Worm (Caenorhabditis elegans) whole organism, early embryonic: ENCODE measurements around the gene par-4.

Source experiments
- B0310.2 ChIP-seq: sonication (generic microtip); optimal IDR thresholded peaks from 2 replicates; lab custom pipeline; 2016; ENCODE audit warnings: mild to moderate bottlenecking, missing genetic modification characterization, missing compliant biosample characterization
- F13C5.2 ChIP-seq: sonication (generic microtip); optimal IDR thresholded peaks from 2 replicates; lab custom pipeline; 2017; ENCODE audit warnings: mild to moderate bottlenecking, missing genetic modification characterization, inconsistent platforms, missing compliant biosample characterization
- aly-1 ChIP-seq: sonication (generic microtip); optimal IDR thresholded peaks from 2 replicates; lab custom pipeline; 2016; ENCODE audit warnings: missing genetic modification characterization, missing compliant biosample characterization
- ama-1 ChIP-seq: fragments of 150-350 bp; optimal IDR thresholded peaks from 2 replicates; lab custom pipeline; 2014
- ceh-13 ChIP-seq: fragments of 200-800 bp; sonication (Bioruptor generic); optimal IDR thresholded peaks from 2 replicates; lab custom pipeline; 2018; ENCODE audit warnings: mild to moderate bottlenecking, missing genetic modification characterization, missing compliant biosample characterization
- ceh-36 ChIP-seq: sonication (generic microtip); optimal IDR thresholded peaks from 2 replicates; lab custom pipeline; 2016; ENCODE audit warnings: missing genetic modification characterization, inconsistent platforms, missing compliant biosample characterization
- ets-7 ChIP-seq: sonication (generic microtip); optimal IDR thresholded peaks from 2 replicates; lab custom pipeline; 2016; ENCODE audit warnings: missing genotype, missing genetic modification characterization, missing compliant biosample characterization
- flt-1 ChIP-seq: fragments of 200-800 bp; sonication (Bioruptor generic); IDR thresholded peaks from 2 replicates; pipeline ENCODE4 v1.3.6; 2022; ENCODE audit warnings: missing genetic modification characterization, missing compliant biosample characterization
- hmbx-1 ChIP-seq: sonication (generic microtip); optimal IDR thresholded peaks from 2 replicates; lab custom pipeline; 2016; ENCODE audit warnings: mild to moderate bottlenecking, missing genetic modification characterization, missing compliant biosample characterization
- hmg-4 ChIP-seq: fragments of 200-800 bp; sonication (Bioruptor generic); optimal IDR thresholded peaks from 2 replicates; lab custom pipeline; 2018; ENCODE audit warnings: mild to moderate bottlenecking, missing genetic modification characterization, missing compliant biosample characterization
- hnd-1 ChIP-seq: sonication (generic microtip); optimal IDR thresholded peaks from 2 replicates; lab custom pipeline; 2016; ENCODE audit warnings: missing genetic modification characterization, missing compliant biosample characterization
- pes-1 ChIP-seq: fragments of 200-800 bp; sonication (Bioruptor generic); IDR thresholded peaks from 2 replicates; pipeline ENCODE4 v1.3.6; 2022; ENCODE audit warnings: missing genetic modification reagents, missing genetic modification characterization, missing compliant biosample characterization
- scrt-1 ChIP-seq: fragments of 200-800 bp; sonication (Bioruptor generic); IDR thresholded peaks from 2 replicates; pipeline ENCODE4 v1.3.6; 2022; ENCODE audit warnings: missing genetic modification characterization, missing compliant biosample characterization
- sea-1 ChIP-seq: fragments of 200-800 bp; sonication (Bioruptor generic); conservative IDR thresholded peaks from 2 replicates; pipeline ENCODE4 v1.3.6; 2022; ENCODE audit warnings: missing genetic modification characterization, missing compliant biosample characterization
- tbx-11 ChIP-seq: fragments of 200-800 bp; sonication (Bioruptor generic); IDR thresholded peaks from 2 replicates; pipeline ENCODE4 v1.3.6; 2022; ENCODE audit warnings: missing genetic modification characterization, missing compliant biosample characterization
- tbx-37 ChIP-seq: fragments of 200-800 bp; sonication (Bioruptor generic); conservative IDR thresholded peaks from 2 replicates; pipeline ENCODE4 v1.3.6; 2022; ENCODE audit warnings: missing genetic modification reagents, missing genetic modification characterization, missing compliant biosample characterization
- tra-4 ChIP-seq: sonication (generic microtip); optimal IDR thresholded peaks from 2 replicates; lab custom pipeline; 2017; ENCODE audit warnings: missing genetic modification characterization, missing compliant biosample characterization

par-4 gene

DNA sequence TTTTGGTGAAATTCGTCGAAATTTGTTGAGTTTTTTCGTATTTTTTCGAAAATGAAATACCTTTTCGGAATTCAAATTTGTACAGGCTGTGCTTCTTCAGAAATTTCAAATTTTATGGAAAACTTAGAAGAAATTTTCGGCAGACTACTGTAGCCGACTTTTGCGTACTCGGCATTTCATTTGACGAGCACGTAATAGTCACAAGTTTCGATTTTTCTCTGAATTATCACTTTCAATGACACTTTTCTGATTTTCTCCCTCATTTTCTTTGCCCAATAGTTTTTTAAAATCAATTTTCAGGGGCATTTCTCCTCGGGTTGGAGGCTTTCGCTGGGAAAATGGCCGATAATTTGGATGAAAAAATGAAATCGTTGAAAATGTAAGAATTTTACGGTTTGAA is 25.2 kb downstream of the par-4 start, which contains the start of gene fbxa-107:
fbxa-107 (plus strand) TSS at position 301 of the 400 bp plus-strand sequence.
- TF ChIP-seq aly-1 (tag; lab: Kevin White, UChicago) (no peak), F13C5.2 (tag; lab: Kevin White, UChicago) (no peak), hmg-4 (GFP tag; lab: Kevin White, UChicago) (no peak), ceh-36 (tag; lab: Kevin White, UChicago) (no peak), ets-7 (tag; lab: Kevin White, UChicago) (no peak), tbx-37 (GFP tag; lab: Robert Waterston, UW) (no peak), ama-1 (lab: Kevin White, UChicago) (no peak), B0310.2 (tag; lab: Kevin White, UChicago) (no peak), flt-1 (GFP tag; lab: Robert Waterston, UW) (no peak), sea-1 (GFP tag; lab: Robert Waterston, UW) (no peak)

- no peak for TF ChIP-seq hnd-1 (tag; lab: Kevin White, UChicago)
- no peak for TF ChIP-seq tra-4
- TF ChIP-seq tbx-37 (GFP tag; lab: Robert Waterston, UW): no peak
- TF ChIP-seq F13C5.2 (tag; lab: Kevin White, UChicago): no peak
- no peak for TF ChIP-seq tbx-11 (GFP tag; lab: Robert Waterston, UW)
- no peak for TF ChIP-seq hmg-4 (GFP tag; lab: Kevin White, UChicago)
- TF ChIP-seq hmbx-1 (tag; lab: Kevin White, UChicago): no peak
- TF ChIP-seq ets-7 (tag; lab: Kevin White, UChicago): no peak
- no peak for TF ChIP-seq ama-1 (lab: Kevin White, UChicago)
- TF ChIP-seq ceh-36 (tag; lab: Kevin White, UChicago): no peak
- no peak for TF ChIP-seq aly-1 (tag; lab: Kevin White, UChicago)
- TF ChIP-seq flt-1 (GFP tag; lab: Robert Waterston, UW): no peak
- no peak for TF ChIP-seq sea-1 (GFP tag; lab: Robert Waterston, UW)
- TF ChIP-seq B0310.2 (tag; lab: Kevin White, UChicago): no peak
- TF ChIP-seq scrt-1 (GFP tag; lab: Robert Waterston, UW): no peak
- no peak for TF ChIP-seq ceh-13 (GFP tag; lab: Kevin White, UChicago)
- no peak for TF ChIP-seq pes-1 (GFP tag; lab: Robert Waterston, UW)
These were observed 26.6 kb downstream of the par-4 start, which contains the start of gene fbxa-210 for ce11 chrV:18125075-18125474. fbxa-210 (plus strand) TSS chrV:18125375.

DNA sequence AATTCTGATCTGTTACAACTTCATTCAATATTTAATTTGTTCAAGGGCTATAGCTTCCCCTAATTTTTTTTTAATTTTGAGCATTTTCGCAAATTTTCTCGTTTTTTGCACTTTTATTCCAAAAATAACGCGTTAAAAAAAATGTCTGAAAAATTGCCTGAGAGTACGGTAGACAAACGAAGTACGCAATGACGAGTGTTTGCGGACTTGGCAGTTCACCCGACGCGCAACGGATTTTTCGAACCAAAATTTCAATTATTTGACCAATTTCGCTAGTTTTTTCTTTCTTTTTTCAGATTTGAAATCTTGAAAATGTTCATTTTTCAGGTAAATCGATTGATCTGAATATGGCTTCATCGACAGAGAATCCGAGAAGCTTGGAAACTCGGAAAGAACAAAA is 28.7 kb downstream of the par-4 start, which contains the start of gene fbxa-211:
fbxa-211 (plus strand) TSS at position 328 of the 400 bp plus-strand sequence.
- TF ChIP-seq F13C5.2 (tag; lab: Kevin White, UChicago): no peak
- no peak for TF ChIP-seq tbx-37 (GFP tag; lab: Robert Waterston, UW)
- no peak for TF ChIP-seq tbx-11 (GFP tag; lab: Robert Waterston, UW)
- no peak for TF ChIP-seq aly-1 (tag; lab: Kevin White, UChicago)
- TF ChIP-seq pes-1 (GFP tag; lab: Robert Waterston, UW): no peak
- no peak for TF ChIP-seq ceh-13 (GFP tag; lab: Kevin White, UChicago)
- TF ChIP-seq flt-1 (GFP tag; lab: Robert Waterston, UW): no peak
- no peak for TF ChIP-seq hnd-1 (tag; lab: Kevin White, UChicago)
- no peak for TF ChIP-seq hmg-4 (GFP tag; lab: Kevin White, UChicago)
- no peak for TF ChIP-seq B0310.2 (tag; lab: Kevin White, UChicago)
- TF ChIP-seq ama-1 (lab: Kevin White, UChicago): no peak
- TF ChIP-seq ceh-36 (tag; lab: Kevin White, UChicago): no peak
- TF ChIP-seq hmbx-1 (tag; lab: Kevin White, UChicago): no peak

DNA sequence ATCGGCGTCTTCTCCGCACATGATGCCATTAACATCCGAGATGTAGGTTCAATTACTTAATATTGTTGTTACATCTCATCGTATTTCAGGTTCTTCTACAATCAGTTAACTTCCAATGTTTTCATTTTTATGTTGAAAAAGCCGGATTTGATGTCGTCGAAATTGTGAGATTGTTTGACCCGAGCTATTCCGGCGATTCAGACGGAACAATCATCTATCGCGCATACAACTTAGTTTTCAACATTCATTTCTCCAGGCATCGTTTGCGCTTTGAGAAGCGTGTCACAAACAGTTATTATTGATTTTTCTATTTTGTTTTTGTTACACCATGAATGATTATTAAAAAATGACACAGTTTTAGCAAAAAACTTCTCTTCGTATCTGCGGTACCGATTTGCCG is 30.1 kb downstream of the par-4 start:
- TF ChIP-seq tbx-37 (GFP tag; lab: Robert Waterston, UW): no peak
- TF ChIP-seq tbx-11 (GFP tag; lab: Robert Waterston, UW): no peak
- TF ChIP-seq pes-1 (GFP tag; lab: Robert Waterston, UW): no peak
- no peak for TF ChIP-seq B0310.2 (tag; lab: Kevin White, UChicago)
- no peak for TF ChIP-seq hmbx-1 (tag; lab: Kevin White, UChicago)
- no peak for TF ChIP-seq hnd-1 (tag; lab: Kevin White, UChicago)

DNA sequence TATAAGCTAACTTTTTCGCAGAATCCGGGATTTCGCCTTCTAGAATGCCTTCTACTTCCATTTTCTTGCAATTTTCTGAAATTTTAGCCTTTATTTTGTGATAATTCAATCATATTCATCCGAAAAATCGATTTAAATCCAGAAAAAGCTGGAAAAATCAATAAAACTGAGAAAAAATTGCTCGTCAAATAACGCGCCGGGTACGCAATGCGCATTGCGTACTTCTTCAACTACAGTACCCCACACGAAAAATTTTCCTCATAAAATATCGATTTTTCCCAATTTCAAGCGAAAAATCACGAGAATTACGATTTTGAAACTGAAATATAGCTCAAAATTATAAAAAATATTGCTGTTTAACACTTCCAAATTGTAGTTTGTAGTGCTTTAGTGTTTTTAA is 32.6 kb downstream of the par-4 start, which contains the start of gene Y37H2A.12:
Y37H2A.12 (minus strand) TSS at position 81 of the 400 bp plus-strand sequence.
- TF ChIP-seq tra-4 (no peak), ceh-36 (tag; lab: Kevin White, UChicago) (no peak), aly-1 (tag; lab: Kevin White, UChicago) (no peak), ets-7 (tag; lab: Kevin White, UChicago) (no peak)

DNA sequence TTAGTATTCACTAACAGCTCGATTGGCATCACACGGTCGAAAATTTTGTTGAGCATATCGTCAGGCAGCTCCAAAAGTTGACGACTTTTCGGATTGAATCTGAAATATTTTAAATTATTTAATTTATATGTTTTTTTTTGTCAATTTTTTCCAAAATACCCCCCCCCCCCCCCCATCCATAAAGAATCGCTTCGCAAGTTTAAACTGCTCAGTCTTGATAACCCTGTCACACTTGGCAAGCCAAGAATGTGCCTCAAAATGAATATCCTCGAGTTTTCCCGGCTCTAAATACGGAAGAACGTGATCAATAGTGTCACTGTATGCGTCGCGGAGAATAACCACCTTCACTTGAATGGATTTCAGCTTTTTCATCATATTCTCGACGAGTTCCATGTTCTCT is 34.7 kb downstream of the par-4 start, which contains the start of gene Y37H2A.18:
Y37H2A.18 (minus strand) TSS at position 101 of the 400 bp plus-strand sequence.
- TF ChIP-seq tra-4: no peak
- no peak for TF ChIP-seq hmg-4 (GFP tag; lab: Kevin White, UChicago)
- no peak for TF ChIP-seq tbx-37 (GFP tag; lab: Robert Waterston, UW)
- TF ChIP-seq hnd-1 (tag; lab: Kevin White, UChicago): no peak
- no peak for TF ChIP-seq flt-1 (GFP tag; lab: Robert Waterston, UW)
- no peak for TF ChIP-seq sea-1 (GFP tag; lab: Robert Waterston, UW)
- no peak for TF ChIP-seq ceh-36 (tag; lab: Kevin White, UChicago)
- TF ChIP-seq ceh-13 (GFP tag; lab: Kevin White, UChicago): no peak
- no peak for TF ChIP-seq ama-1 (lab: Kevin White, UChicago)
- no peak for TF ChIP-seq B0310.2 (tag; lab: Kevin White, UChicago)
- TF ChIP-seq pes-1 (GFP tag; lab: Robert Waterston, UW): no peak
- no peak for TF ChIP-seq F13C5.2 (tag; lab: Kevin White, UChicago)
- TF ChIP-seq scrt-1 (GFP tag; lab: Robert Waterston, UW): no peak
- no peak for TF ChIP-seq hmbx-1 (tag; lab: Kevin White, UChicago)
- no peak for TF ChIP-seq aly-1 (tag; lab: Kevin White, UChicago)
- TF ChIP-seq tbx-11 (GFP tag; lab: Robert Waterston, UW): no peak
- no peak for TF ChIP-seq ets-7 (tag; lab: Kevin White, UChicago)

- TF ChIP-seq aly-1 (tag; lab: Kevin White, UChicago) (no peak), tbx-11 (GFP tag; lab: Robert Waterston, UW) (no peak), F13C5.2 (tag; lab: Kevin White, UChicago) (no peak), flt-1 (GFP tag; lab: Robert Waterston, UW) (no peak), tbx-37 (GFP tag; lab: Robert Waterston, UW) (no peak), ceh-36 (tag; lab: Kevin White, UChicago) (no peak), hmbx-1 (tag; lab: Kevin White, UChicago) (no peak), ama-1 (lab: Kevin White, UChicago) (no peak), tra-4 (no peak), ets-7 (tag; lab: Kevin White, UChicago) (no peak), ceh-13 (GFP tag; lab: Kevin White, UChicago) (no peak), B0310.2 (tag; lab: Kevin White, UChicago) (no peak), scrt-1 (GFP tag; lab: Robert Waterston, UW) (no peak), hmg-4 (GFP tag; lab: Kevin White, UChicago) (no peak), hnd-1 (tag; lab: Kevin White, UChicago) (no peak), sea-1 (GFP tag; lab: Robert Waterston, UW) (no peak), pes-1 (GFP tag; lab: Robert Waterston, UW) (no peak)
These were observed 35.9 kb downstream of the par-4 start, which contains the start of gene Y37H2A.7 for ce11 chrV:18134378-18134777. Y37H2A.7 (minus strand) TSS chrV:18134478.
